Worm (Caenorhabditis elegans) whole organism, young adult: ENCODE measurements around the gene hum-10.

Source experiments
- B0019.2 ChIP-seq: fragments of 200-800 bp; sonication (Bioruptor generic); conservative IDR thresholded peaks from 2 replicates; pipeline ENCODE4 v1.3.6; 2022; ENCODE audit warnings: missing genetic modification reagents, missing genetic modification characterization, missing compliant biosample characterization
- B0261.1 ChIP-seq: sonication (generic microtip); optimal IDR thresholded peaks from 2 replicates; lab custom pipeline; 2016; ENCODE audit warnings: mild to moderate bottlenecking, missing genetic modification characterization, moderate library complexity, missing compliant biosample characterization
- Y53G8AR.9 ChIP-seq: fragments of 200-800 bp; sonication (Bioruptor generic); conservative IDR thresholded peaks from 2 replicates; pipeline ENCODE4 v1.3.6; 2022; ENCODE audit warnings: missing genetic modification reagents, missing genetic modification characterization, missing compliant biosample characterization
- Y56A3A.18 ChIP-seq: fragments of 200-800 bp; sonication (Bioruptor generic); IDR thresholded peaks from 2 replicates; pipeline ENCODE4 v1.3.6; 2022; ENCODE audit warnings: missing genetic modification reagents, missing genetic modification characterization, missing compliant biosample characterization
- Y95B8A.8 ChIP-seq: fragments of 200-800 bp; sonication (Bioruptor generic); IDR thresholded peaks from 2 replicates; pipeline ENCODE4 v1.3.6; 2022; ENCODE audit warnings: missing genetic modification reagents, missing genetic modification characterization, missing compliant biosample characterization
- ZK185.1 ChIP-seq: sonication (generic microtip); optimal IDR thresholded peaks from 2 replicates; lab custom pipeline; 2016; ENCODE audit warnings: mild to moderate bottlenecking, missing genetic modification characterization, missing compliant biosample characterization; ENCODE audit not compliant: poor library complexity, severe bottlenecking
- akir-1 ChIP-seq: fragments of 200-800 bp; sonication (Bioruptor generic); optimal IDR thresholded peaks from 2 replicates; lab custom pipeline; 2018; ENCODE audit warnings: mild to moderate bottlenecking, missing genetic modification characterization, moderate library complexity, missing compliant biosample characterization
- athp-1 ChIP-seq: sonication (generic microtip); optimal IDR thresholded peaks from 2 replicates; lab custom pipeline; 2017; ENCODE audit warnings: mild to moderate bottlenecking, missing genetic modification characterization, missing compliant biosample characterization
- attf-6 ChIP-seq: fragments of 200-800 bp; sonication (Bioruptor generic); IDR thresholded peaks from 2 replicates; pipeline ENCODE4 v1.3.6; 2022; ENCODE audit warnings: missing genetic modification reagents, missing genetic modification characterization, missing compliant biosample characterization
- bed-1 ChIP-seq: fragments of 200-800 bp; sonication (Bioruptor generic); IDR thresholded peaks from 2 replicates; pipeline ENCODE4 v1.3.6; 2022; ENCODE audit warnings: missing genetic modification reagents, missing genetic modification characterization, missing compliant biosample characterization
- cebp-1 ChIP-seq, 2 experiments: fragments of 200-800 bp in 1 of 2; sonication (Bioruptor generic) in 1 of 2; sonication (generic microtip) in 1 of 2; IDR thresholded peaks in 1 of 2; optimal IDR thresholded peaks in 1 of 2; 2 replicates each; pipeline versions ENCODE4 v1.3.6 to Lab custom; 2017 to 2022; ENCODE audit warnings: missing compliant biosample characterization in 2 of 2, missing genetic modification characterization in 2 of 2, mild to moderate bottlenecking in 1 of 2, missing genetic modification reagents in 1 of 2, moderate library complexity in 1 of 2
- cebp-2 ChIP-seq: fragments of 200-800 bp; sonication (Bioruptor generic); IDR thresholded peaks from 2 replicates; pipeline ENCODE4 v1.3.6; 2022; ENCODE audit warnings: missing genetic modification characterization, missing compliant biosample characterization
- ceh-100 ChIP-seq: fragments of 200-800 bp; sonication (Bioruptor generic); IDR thresholded peaks from 2 replicates; pipeline ENCODE4 v1.3.6; 2022; ENCODE audit warnings: missing genetic modification reagents, missing genetic modification characterization, missing compliant biosample characterization
- ceh-27 ChIP-seq: fragments of 200-800 bp; sonication (Bioruptor generic); optimal IDR thresholded peaks from 2 replicates; lab custom pipeline; 2018; ENCODE audit warnings: mild to moderate bottlenecking, missing genetic modification characterization, moderate library complexity, missing compliant biosample characterization
- ceh-79 ChIP-seq: sonication (generic microtip); optimal IDR thresholded peaks from 2 replicates; lab custom pipeline; 2017; ENCODE audit warnings: mild to moderate bottlenecking, missing genetic modification characterization, missing compliant biosample characterization
- ceh-91 ChIP-seq: fragments of 200-800 bp; sonication (Bioruptor generic); IDR thresholded peaks from 2 replicates; pipeline ENCODE4 v1.3.6; 2022; ENCODE audit warnings: missing genetic modification reagents, missing genetic modification characterization, missing compliant biosample characterization
- dox-1 ChIP-seq: fragments of 200-800 bp; sonication (Bioruptor generic); IDR thresholded peaks from 2 replicates; pipeline ENCODE4 v1.3.6; 2022; ENCODE audit warnings: missing genetic modification reagents, missing genetic modification characterization, missing compliant biosample characterization
- egrh-3 ChIP-seq: fragments of 200-800 bp; sonication (Bioruptor generic); IDR thresholded peaks from 2 replicates; pipeline ENCODE4 v1.3.6; 2022; ENCODE audit warnings: missing genetic modification reagents, missing genetic modification characterization, missing compliant biosample characterization
- ekl-4 ChIP-seq: fragments of 200-800 bp; sonication (Bioruptor generic); IDR thresholded peaks from 2 replicates; pipeline ENCODE4 v1.3.6; 2022; ENCODE audit warnings: missing genetic modification reagents, missing genetic modification characterization, missing compliant biosample characterization
- hlh-26 ChIP-seq: fragments of 200-800 bp; sonication (Bioruptor generic); conservative IDR thresholded peaks from 2 replicates; pipeline ENCODE4 v1.3.6; 2022; ENCODE audit warnings: missing genetic modification reagents, missing genetic modification characterization, missing compliant biosample characterization
- hmg-1.2 ChIP-seq: fragments of 200-800 bp; sonication (Bioruptor generic); IDR thresholded peaks from 2 replicates; pipeline ENCODE4 v1.3.6; 2022; ENCODE audit warnings: missing genetic modification reagents, missing genetic modification characterization, missing compliant biosample characterization
- hmg-20 ChIP-seq: fragments of 200-800 bp; sonication (Bioruptor generic); IDR thresholded peaks from 2 replicates; pipeline ENCODE4 v1.3.6; 2022; ENCODE audit warnings: missing genetic modification reagents, missing genetic modification characterization, missing compliant biosample characterization
- hrde-1 ChIP-seq: sonication (generic microtip); optimal IDR thresholded peaks from 2 replicates; lab custom pipeline; 2016; ENCODE audit warnings: missing genetic modification characterization, mild to moderate bottlenecking, missing compliant biosample characterization, moderate library complexity, missing genotype, missing genetic modification reagents, borderline replicate concordance
- hsf-1 ChIP-seq: fragments of 200-800 bp; sonication (Bioruptor generic); IDR thresholded peaks from 2 replicates; pipeline ENCODE4 v1.3.6; 2022; ENCODE audit warnings: missing genetic modification reagents, missing genetic modification characterization, missing compliant biosample characterization
- let-526 ChIP-seq: fragments of 200-800 bp; sonication (Bioruptor generic); IDR thresholded peaks from 2 replicates; pipeline ENCODE4 v1.3.6; 2022; ENCODE audit warnings: missing genetic modification reagents, missing genetic modification characterization, missing compliant biosample characterization
- lin-35 ChIP-seq, 3 experiments: fragments of 150-350 bp in 2 of 3; sonication (generic microtip) in 1 of 3; optimal IDR thresholded peaks; 2 replicates each; lab custom pipeline; 2014 to 2018; ENCODE audit warnings: missing biosample characterization in 3 of 3, missing genetic modification characterization in 3 of 3, missing genetic modification reagents in 3 of 3
- lsy-27 ChIP-seq: sonication (generic microtip); optimal IDR thresholded peaks from 2 replicates; lab custom pipeline; 2017; ENCODE audit warnings: missing genetic modification characterization, mild to moderate bottlenecking, missing compliant biosample characterization, antibody characterized with exemption, missing genotype, borderline replicate concordance; ENCODE audit not compliant: insufficient read depth
- mel-28 ChIP-seq: sonication (generic microtip); optimal IDR thresholded peaks from 2 replicates; lab custom pipeline; 2016; ENCODE audit warnings: borderline replicate concordance, mild to moderate bottlenecking, missing genetic modification characterization, missing compliant biosample characterization
- nfya-1 ChIP-seq: sonication (generic microtip); optimal IDR thresholded peaks from 2 replicates; lab custom pipeline; 2017; ENCODE audit warnings: antibody characterized with exemption, missing compliant biosample characterization, missing genetic modification characterization, borderline replicate concordance; ENCODE audit not compliant: insufficient read depth
- nfya-2 ChIP-seq: fragments of 200-800 bp; sonication (Bioruptor generic); IDR thresholded peaks from 2 replicates; pipeline ENCODE4 v1.3.6; 2022; ENCODE audit warnings: missing genetic modification reagents, missing genetic modification characterization, missing compliant biosample characterization
- nhr-120 ChIP-seq: fragments of 200-800 bp; sonication (Bioruptor generic); IDR thresholded peaks from 2 replicates; pipeline ENCODE4 v1.3.6; 2022; ENCODE audit warnings: missing genetic modification characterization, missing compliant biosample characterization
- nhr-27 ChIP-seq: fragments of 200-800 bp; sonication (Bioruptor generic); optimal IDR thresholded peaks from 2 replicates; lab custom pipeline; 2018; ENCODE audit warnings: mild to moderate bottlenecking, missing genetic modification characterization, moderate library complexity, missing compliant biosample characterization
- nhr-80 ChIP-seq: sonication (generic microtip); optimal IDR thresholded peaks from 2 replicates; lab custom pipeline; 2016; ENCODE audit warnings: missing genetic modification characterization, missing compliant biosample characterization
- repo-1 ChIP-seq: sonication (generic microtip); optimal IDR thresholded peaks from 2 replicates; lab custom pipeline; 2017; ENCODE audit warnings: mild to moderate bottlenecking, missing genetic modification characterization, missing compliant biosample characterization
- sdz-38 ChIP-seq: sonication (generic microtip); optimal IDR thresholded peaks from 2 replicates; lab custom pipeline; 2016; ENCODE audit warnings: missing genotype, missing genetic modification characterization, missing compliant biosample characterization
- snpc-1.3 ChIP-seq: sonication (generic microtip); optimal IDR thresholded peaks from 2 replicates; lab custom pipeline; 2017; ENCODE audit warnings: missing genetic modification characterization, mild to moderate bottlenecking, missing compliant biosample characterization, antibody characterized with exemption, moderate library complexity, missing genotype, missing genetic modification reagents; ENCODE audit not compliant: insufficient read depth
- sptf-2 ChIP-seq: fragments of 200-800 bp; sonication (Bioruptor generic); optimal IDR thresholded peaks from 2 replicates; lab custom pipeline; 2018; ENCODE audit warnings: mild to moderate bottlenecking, missing genetic modification characterization, missing compliant biosample characterization
- unc-62 ChIP-seq: fragments of 150-350 bp; optimal IDR thresholded peaks from 2 replicates; lab custom pipeline; 2014; ENCODE audit warnings: missing biosample characterization, missing genetic modification reagents, missing genetic modification characterization
- xnd-1 ChIP-seq: sonication (generic microtip); optimal IDR thresholded peaks from 2 replicates; lab custom pipeline; 2016; ENCODE audit warnings: missing genotype, missing genetic modification reagents, missing genetic modification characterization, missing compliant biosample characterization

hum-10 gene

DNA sequence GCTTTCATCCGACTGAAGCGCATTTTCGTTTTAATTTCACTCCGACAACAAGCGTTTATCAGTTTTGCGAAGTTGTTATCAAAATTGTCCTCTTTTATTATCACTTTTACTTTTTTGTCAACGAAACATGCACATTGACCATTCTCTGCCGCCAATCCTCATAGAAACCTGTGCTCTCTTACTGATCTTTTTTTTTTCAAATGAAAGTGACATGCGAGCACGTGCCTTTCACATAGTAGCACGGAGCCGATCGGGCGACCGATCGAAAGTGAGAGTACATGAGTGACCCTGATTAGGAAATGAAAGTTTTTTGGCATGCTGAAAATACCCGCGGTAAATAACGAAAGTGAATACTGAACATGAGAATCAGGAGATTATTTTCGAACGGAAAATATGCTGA, 12.0 kb upstream of the hum-10 start (continued):
- no peak for TF ChIP-seq egrh-3 (GFP tag; lab: Robert Waterston, UW)
- TF ChIP-seq athp-1 (tag; lab: Kevin White, UChicago), result no peak
- no peak for TF ChIP-seq Y56A3A.18
- TF ChIP-seq sdz-38 (tag; lab: Kevin White, UChicago), result no peak
- no peak for TF ChIP-seq ceh-91 (GFP tag; lab: Robert Waterston, UW)
- TF ChIP-seq hmg-20, result no peak
- no peak for TF ChIP-seq attf-6 (GFP tag; lab: Robert Waterston, UW)
- TF ChIP-seq Y95B8A.8 (GFP tag; lab: Robert Waterston, UW), result no peak
- TF ChIP-seq nfya-2, result no peak
- peak; percentile 96 for TF ChIP-seq nhr-80 (tag; lab: Kevin White, UChicago)
- no peak for TF ChIP-seq sptf-2 (GFP tag; lab: Kevin White, UChicago)
- TF ChIP-seq let-526 (GFP tag; lab: Robert Waterston, UW), result no peak
- TF ChIP-seq ZK185.1 (tag; lab: Kevin White, UChicago), result peak; percentile 2
- TF ChIP-seq akir-1, result no peak
- no peak for TF ChIP-seq repo-1
- no peak for TF ChIP-seq lin-35 (GFP tag; optimal IDR thresholded peaks at IDR 0.05; lab: Kevin White, UChicago)
- no peak for TF ChIP-seq Y53G8AR.9 (GFP tag; lab: Robert Waterston, UW)
- TF ChIP-seq unc-62 (GFP tag; lab: Kevin White, UChicago), result peak; percentile 81
- no peak for TF ChIP-seq ceh-79 (tag; lab: Kevin White, UChicago)
- no peak for TF ChIP-seq B0019.2 (GFP tag; lab: Robert Waterston, UW)
- TF ChIP-seq nfya-1 (tag; lab: Kevin White, UChicago), result no peak
- TF ChIP-seq hmg-1.2, result peak; percentile 47
- TF ChIP-seq mel-28 (tag; lab: Kevin White, UChicago), result no peak
- no peak for TF ChIP-seq bed-1 (GFP tag; lab: Robert Waterston, UW)
- TF ChIP-seq hlh-26 (GFP tag; lab: Robert Waterston, UW), result no peak
- TF ChIP-seq hrde-1 (tag; lab: Kevin White, UChicago), result no peak
- TF ChIP-seq cebp-2 (GFP tag; lab: Robert Waterston, UW), result no peak

DNA sequence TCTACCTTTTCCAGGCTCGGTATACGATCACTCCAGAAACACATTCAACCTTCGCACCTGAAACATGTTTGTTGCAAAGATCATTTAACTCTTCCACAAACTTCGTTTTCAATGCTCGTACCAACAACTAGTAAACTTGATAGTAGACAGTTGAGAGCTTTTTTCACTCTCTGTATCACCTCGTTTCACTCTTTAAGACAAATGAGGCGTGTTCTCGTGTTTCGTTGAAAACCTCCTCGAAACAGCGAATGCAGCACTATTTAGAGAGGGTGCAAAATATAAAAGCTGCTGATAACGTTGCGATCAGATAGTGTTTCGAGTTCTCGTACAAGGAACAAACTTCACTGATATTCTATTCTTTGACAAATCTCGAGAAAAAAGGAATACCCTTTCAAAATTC, 10.9 kb upstream of the hum-10 start, which contains the start of gene F43C9.1:
TSS of gene F43C9.1 (plus strand) at position 301 of the 400 bp plus-strand sequence.
- TF ChIP-seq nhr-27 (tag; lab: Kevin White, UChicago) (no peak), nhr-80 (tag; lab: Kevin White, UChicago) (peak; percentile 24)

DNA sequence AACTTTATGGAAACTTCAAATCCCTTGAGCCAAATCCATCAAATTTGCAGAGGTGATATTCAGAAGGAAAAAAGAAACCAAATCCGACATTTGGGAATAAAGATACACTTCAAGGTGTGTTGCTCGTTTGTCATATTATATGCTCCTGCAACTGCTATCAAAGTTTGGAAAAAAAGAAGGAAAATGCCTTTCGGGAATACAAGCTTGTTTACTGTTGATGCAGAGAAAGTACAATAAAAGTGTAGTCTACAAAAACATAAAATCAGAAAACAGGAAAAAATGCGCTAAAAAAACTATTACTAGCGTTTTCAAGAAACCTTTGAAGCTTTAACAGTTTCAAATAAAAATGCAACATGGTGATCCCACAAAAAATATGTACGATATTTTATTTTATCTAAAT, 8.5 kb upstream of the hum-10 start:
- TF ChIP-seq dox-1 (GFP tag; lab: Robert Waterston, UW), result no peak
- TF ChIP-seq lsy-27, result no peak
- TF ChIP-seq B0019.2 (GFP tag; lab: Robert Waterston, UW), result no peak
- no peak for TF ChIP-seq xnd-1 (tag; lab: Kevin White, UChicago)
- TF ChIP-seq nhr-120, result no peak
- no peak for TF ChIP-seq nhr-80 (tag; lab: Kevin White, UChicago)
- no peak for TF ChIP-seq ceh-100
- TF ChIP-seq cebp-1 (GFP tag; IDR thresholded peaks at IDR 0.05; lab: Robert Waterston, UW), result no peak
- TF ChIP-seq cebp-1 (tag; optimal IDR thresholded peaks at IDR 0.05; lab: Kevin White, UChicago), result no peak
- TF ChIP-seq sdz-38 (tag; lab: Kevin White, UChicago), result no peak
- no peak for TF ChIP-seq ceh-79 (tag; lab: Kevin White, UChicago)
- TF ChIP-seq hsf-1 (GFP tag; lab: Robert Waterston, UW), result no peak
- TF ChIP-seq ceh-27 (GFP tag; lab: Kevin White, UChicago), result no peak
- TF ChIP-seq ekl-4, result no peak
- no peak for TF ChIP-seq B0261.1 (tag; lab: Kevin White, UChicago)
- TF ChIP-seq snpc-1.3 (tag; lab: Kevin White, UChicago), result no peak
